Worm (Caenorhabditis elegans) whole organism, L4 larva: ENCODE measurements around the gene pnc-2.
A peak's percentile ranks its signal among the peaks of the same experiment; 100 is the strongest.

Source experiments
- F26F4.8 ChIP-seq: fragments of 200-800 bp; sonication (Bioruptor generic); conservative IDR thresholded peaks from 2 replicates; pipeline ENCODE4 v1.3.6; 2022; ENCODE audit warnings: missing genetic modification characterization, missing compliant biosample characterization
- F49E8.2 ChIP-seq: sonication (generic microtip); optimal IDR thresholded peaks from 2 replicates; lab custom pipeline; 2016; ENCODE audit warnings: missing compliant biosample characterization, mild to moderate bottlenecking, missing genetic modification characterization, borderline replicate concordance
- R02D3.7 ChIP-seq: fragments of 150-350 bp; sonication (generic microtip); optimal IDR thresholded peaks from 3 replicates; lab custom pipeline; 2014; ENCODE audit warnings: missing biosample characterization, missing genetic modification characterization
- Y48G9A.11 ChIP-seq: fragments of 200-800 bp; sonication (Bioruptor generic); IDR thresholded peaks from 2 replicates; pipeline ENCODE4 v1.3.6; 2022; ENCODE audit warnings: missing genetic modification reagents, missing genetic modification characterization, missing compliant biosample characterization
- Y75B8A.6 ChIP-seq: fragments of 200-800 bp; sonication (Bioruptor generic); IDR thresholded peaks from 2 replicates; pipeline ENCODE4 v1.3.6; 2022; ENCODE audit warnings: missing genetic modification reagents, missing genetic modification characterization, missing compliant biosample characterization
- ZK546.5 ChIP-seq, 2 experiments: sonication (generic microtip); optimal IDR thresholded peaks; 2 replicates each; lab custom pipeline; 2017; ENCODE audit warnings: missing biosample characterization in 2 of 2, missing genetic modification characterization in 2 of 2
- aha-1 ChIP-seq: fragments of 150-350 bp; peaks from one replicate; lab custom pipeline; 2014; ENCODE audit warnings: missing biosample characterization, missing genetic modification characterization
- ceh-82 ChIP-seq: sonication (generic microtip); optimal IDR thresholded peaks from 2 replicates; lab custom pipeline; 2017; ENCODE audit warnings: missing biosample characterization, missing genetic modification characterization
- ces-1 ChIP-seq: fragments of 150-350 bp; sonication (generic microtip); optimal IDR thresholded peaks from 4 replicates; lab custom pipeline; 2014; ENCODE audit warnings: missing biosample characterization, missing genetic modification reagents, missing genetic modification characterization
- cey-2 ChIP-seq: sonication (generic microtip); optimal IDR thresholded peaks from 3 replicates; lab custom pipeline; 2017; ENCODE audit warnings: missing genetic modification characterization, mild to moderate bottlenecking, missing compliant biosample characterization, antibody characterized with exemption, borderline replicate concordance; ENCODE audit not compliant: insufficient read depth
- daf-12 ChIP-seq: fragments of 150-350 bp; optimal IDR thresholded peaks from 2 replicates; lab custom pipeline; 2014; ENCODE audit warnings: missing biosample characterization, missing genetic modification reagents, missing genetic modification characterization
- daf-8 ChIP-seq: fragments of 200-800 bp; sonication (Bioruptor generic); IDR thresholded peaks from 2 replicates; pipeline ENCODE4 v1.3.6; 2022; ENCODE audit warnings: missing genetic modification characterization, missing compliant biosample characterization
- dpl-1 ChIP-seq: fragments of 150-350 bp; optimal IDR thresholded peaks from 2 replicates; lab custom pipeline; 2014; ENCODE audit warnings: missing biosample characterization, missing genetic modification reagents, missing genetic modification characterization
- hlh-11 ChIP-seq: fragments of 200-800 bp; sonication (Bioruptor generic); optimal IDR thresholded peaks from 2 replicates; lab custom pipeline; 2018; ENCODE audit warnings: mild to moderate bottlenecking, missing genetic modification characterization, missing compliant biosample characterization
- hmg-1.1 ChIP-seq: fragments of 200-800 bp; sonication (Bioruptor generic); IDR thresholded peaks from 2 replicates; pipeline ENCODE4 v1.3.6; 2022; ENCODE audit warnings: missing genetic modification reagents, missing genetic modification characterization, missing compliant biosample characterization
- jun-1 ChIP-seq: fragments of 150-350 bp; optimal IDR thresholded peaks from 2 replicates; lab custom pipeline; 2014; ENCODE audit warnings: missing biosample characterization, missing genetic modification reagents, missing genetic modification characterization
- lin-1 ChIP-seq: fragments of 200-800 bp; sonication (Bioruptor generic); IDR thresholded peaks from 2 replicates; pipeline ENCODE4 v1.3.6; 2022; ENCODE audit warnings: missing genetic modification reagents, missing genetic modification characterization, missing compliant biosample characterization
- lin-38 ChIP-seq: fragments of 200-800 bp; sonication (Bioruptor generic); IDR thresholded peaks from 2 replicates; pipeline ENCODE4 v1.3.6; 2022; ENCODE audit warnings: missing genetic modification reagents, missing genetic modification characterization, missing compliant biosample characterization
- lir-3 ChIP-seq: sonication (generic microtip); optimal IDR thresholded peaks from 2 replicates; lab custom pipeline; 2016; ENCODE audit warnings: mild to moderate bottlenecking, missing genetic modification characterization, missing compliant biosample characterization
- lsy-2 ChIP-seq, 2 experiments: fragments of 150-350 bp in 1 of 2; sonication (generic microtip) in 1 of 2; optimal IDR thresholded peaks; 2 replicates each; lab custom pipeline; 2014 to 2017; ENCODE audit warnings: missing biosample characterization in 2 of 2, missing genetic modification characterization in 2 of 2
- mdl-1 ChIP-seq, 2 experiments: fragments of 150-350 bp in 1 of 2; sonication (generic microtip) in 1 of 2; optimal IDR thresholded peaks; 2 replicates each; lab custom pipeline; 2014 to 2017; ENCODE audit warnings: missing biosample characterization in 2 of 2, missing genetic modification characterization in 2 of 2
- mep-1 ChIP-seq: fragments of 150-350 bp; sonication (generic microtip); optimal IDR thresholded peaks from 3 replicates; lab custom pipeline; 2014; ENCODE audit warnings: missing biosample characterization, missing genetic modification characterization
- mes-2 ChIP-seq: sonication (generic microtip); optimal IDR thresholded peaks from 2 replicates; lab custom pipeline; 2016; ENCODE audit warnings: missing genotype, mild to moderate bottlenecking, missing genetic modification characterization, missing compliant biosample characterization; ENCODE audit not compliant: poor library complexity, severe bottlenecking
- mxl-3 ChIP-seq: fragments of 200-800 bp; sonication (Bioruptor generic); optimal IDR thresholded peaks from 2 replicates; lab custom pipeline; 2018; ENCODE audit warnings: mild to moderate bottlenecking, missing genetic modification characterization, missing compliant biosample characterization
- nhr-11 ChIP-seq: fragments of 150-350 bp; optimal IDR thresholded peaks from 2 replicates; lab custom pipeline; 2014; ENCODE audit warnings: missing biosample characterization, missing genetic modification characterization
- nhr-76 ChIP-seq: fragments of 150-350 bp; optimal IDR thresholded peaks from 2 replicates; lab custom pipeline; 2014; ENCODE audit warnings: missing biosample characterization, missing genetic modification characterization
- sdz-12 ChIP-seq: fragments of 200-800 bp; sonication (Bioruptor generic); optimal IDR thresholded peaks from 2 replicates; lab custom pipeline; 2018; ENCODE audit warnings: mild to moderate bottlenecking, missing genetic modification characterization, missing compliant biosample characterization
- snpc-1.2 ChIP-seq: fragments of 200-800 bp; sonication (Bioruptor generic); IDR thresholded peaks from 2 replicates; pipeline ENCODE4 v1.3.6; 2022; ENCODE audit warnings: missing genetic modification reagents, missing genetic modification characterization, missing compliant biosample characterization
- snpc-4 ChIP-seq: fragments of 150-350 bp; optimal IDR thresholded peaks from 2 replicates; lab custom pipeline; 2014; ENCODE audit warnings: missing biosample characterization, missing genetic modification characterization
- unc-130 ChIP-seq: sonication (generic microtip); optimal IDR thresholded peaks from 2 replicates; lab custom pipeline; 2016; ENCODE audit warnings: missing genetic modification reagents, missing genetic modification characterization, missing compliant biosample characterization
- vab-7 ChIP-seq: fragments of 200-800 bp; sonication (Bioruptor generic); IDR thresholded peaks from 2 replicates; pipeline ENCODE4 v1.3.6; 2022; ENCODE audit warnings: missing genetic modification reagents, missing genetic modification characterization, missing compliant biosample characterization
- zip-11 ChIP-seq: fragments of 200-800 bp; sonication (Bioruptor generic); IDR thresholded peaks from 2 replicates; pipeline ENCODE4 v1.3.6; 2022; ENCODE audit warnings: missing genetic modification characterization, missing compliant biosample characterization
- zip-2 ChIP-seq: fragments of 150-350 bp; optimal IDR thresholded peaks from 2 replicates; lab custom pipeline; 2014; ENCODE audit warnings: missing biosample characterization, missing genetic modification characterization
- ztf-11 ChIP-seq: fragments of 150-350 bp; optimal IDR thresholded peaks from 2 replicates; lab custom pipeline; 2014; ENCODE audit warnings: missing biosample characterization, missing genetic modification characterization

pnc-2 gene

DNA sequence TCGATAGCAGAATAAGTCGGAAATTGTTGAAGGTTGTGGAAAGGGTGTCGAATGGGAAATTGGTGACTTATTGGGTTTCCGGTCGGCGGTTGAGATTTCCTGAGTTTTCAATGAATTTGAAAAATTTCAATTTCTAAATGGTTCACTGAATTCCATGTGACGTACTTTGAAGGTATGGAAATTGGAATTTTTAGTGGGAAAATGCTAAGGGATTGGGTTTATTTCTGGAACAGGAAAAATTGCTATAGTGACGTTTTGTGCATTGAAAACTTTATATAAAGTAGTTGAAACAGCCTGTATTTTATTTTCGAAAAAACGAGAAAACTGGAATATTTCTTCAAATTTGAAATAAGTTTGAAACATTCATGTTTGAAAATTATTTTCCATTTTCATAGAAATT lies at the start of gene pnc-2:
Gene pnc-2 (minus strand): TSS at position 101 of the 400 bp plus-strand sequence.
- TF ChIP-seq zip-11 (GFP tag; lab: Robert Waterston, UW) (no peak), ces-1 (GFP tag; lab: Kevin White, UChicago) (no peak), mxl-3 (GFP tag; lab: Kevin White, UChicago) (no peak), daf-8 (GFP tag; lab: Robert Waterston, UW) (no peak), ZK546.5 (tag; optimal IDR thresholded peaks at IDR 0.05; lab: Kevin White, UChicago) (no peak), snpc-4 (no peak), lir-3 (tag; lab: Kevin White, UChicago) (no peak), F26F4.8 (no peak), dpl-1 (no peak), nhr-11 (tag; lab: Kevin White, UChicago) (no peak), sdz-12 (GFP tag; lab: Kevin White, UChicago) (no peak)
- TF ChIP-seq, all 104 proteins: peak for 0

DNA sequence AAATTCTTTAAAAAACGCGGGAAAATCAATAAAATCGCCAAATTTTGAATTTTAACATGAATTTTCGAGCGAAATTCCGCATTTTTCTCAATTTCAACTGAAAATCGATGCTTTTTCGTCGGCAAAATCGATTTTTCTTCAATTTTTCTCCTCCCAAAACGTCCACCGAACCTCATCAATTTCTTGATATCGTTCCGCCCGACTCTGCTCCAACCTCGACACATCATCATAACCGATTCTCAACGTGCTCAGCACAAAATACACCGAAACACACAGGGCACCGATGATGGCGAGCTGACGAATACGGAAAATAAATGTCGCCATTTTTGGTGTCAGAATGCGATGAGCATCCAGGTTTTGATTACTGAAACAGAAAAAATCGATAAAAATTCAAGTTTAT lies 49.1 kb upstream of the pnc-2 start, which contains the start of gene Y41E3.1:
Gene Y41E3.1 (minus strand): TSS at position 324 of the 400 bp plus-strand sequence.
- no peak for TF ChIP-seq cey-2 (tag; lab: Kevin White, UChicago)
- TF ChIP-seq Y75B8A.6: no peak
- no peak for TF ChIP-seq zip-11 (GFP tag; lab: Robert Waterston, UW)
- peak; percentile 82 for TF ChIP-seq snpc-1.2 (GFP tag; lab: Robert Waterston, UW)
- TF ChIP-seq lin-38 (GFP tag; lab: Robert Waterston, UW): peak; percentile 53
- TF ChIP-seq dpl-1: no peak
- no peak for TF ChIP-seq nhr-76 (tag; lab: Kevin White, UChicago)
- TF ChIP-seq mep-1 (tag; lab: Kevin White, UChicago): no peak
- no peak for TF ChIP-seq F49E8.2
- TF ChIP-seq zip-2: no peak

DNA sequence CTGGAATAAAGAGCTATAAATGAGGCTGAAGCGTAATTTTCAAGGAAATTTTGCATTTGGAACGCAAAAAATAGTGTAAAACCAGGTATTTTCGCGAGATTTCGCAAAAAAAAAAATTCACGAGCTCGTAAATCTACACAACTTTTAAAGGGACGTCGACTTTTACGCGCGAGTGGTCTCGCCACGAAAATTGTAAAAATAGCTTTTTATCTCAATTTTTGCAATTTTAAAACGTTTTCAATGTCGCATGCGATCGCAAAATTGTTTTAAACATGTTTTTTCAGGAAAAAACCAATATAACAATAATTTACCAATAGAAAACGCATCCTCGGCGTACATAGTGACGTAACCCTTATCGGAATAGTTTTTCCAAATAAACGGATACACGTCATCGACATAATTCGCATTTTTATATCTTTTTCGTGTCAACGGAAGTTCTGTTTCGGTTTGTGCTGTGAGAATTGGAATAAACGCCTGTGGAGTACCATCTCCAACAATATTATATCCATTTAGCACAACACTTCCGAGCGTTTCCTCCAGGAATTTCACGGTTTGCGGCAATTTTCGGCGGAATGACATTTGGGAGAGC lies 47.3 kb upstream of the pnc-2 start:
- TF ChIP-seq ztf-11 (no peak), aha-1 (peak; percentile 75), dpl-1 (peak; percentile 22), lin-38 (GFP tag; lab: Robert Waterston, UW) (peak; percentile 77), R02D3.7 (tag; lab: Kevin White, UChicago) (peak; percentile 64), ceh-82 (no peak), mes-2 (tag; lab: Kevin White, UChicago) (peak; percentile 51), hlh-11 (tag; lab: Kevin White, UChicago) (no peak), cey-2 (tag; lab: Kevin White, UChicago) (no peak), mxl-3 (GFP tag; lab: Kevin White, UChicago) (no peak), vab-7 (no peak), jun-1 (tag; lab: Kevin White, UChicago) (no peak), mdl-1 (tag; optimal IDR thresholded peaks at IDR 0.05; lab: Kevin White, UChicago) (no peak), Y48G9A.11 (0 out of 2 replicates have a peak, but pooled peaks have one; percentile 8), hmg-1.1 (GFP tag; lab: Robert Waterston, UW) (no peak), snpc-1.2 (GFP tag; lab: Robert Waterston, UW) (peak; percentile 95), unc-130 (GFP tag; lab: Kevin White, UChicago) (peak; percentile 32), lin-1 (no peak)
- TF ChIP-seq, all 104 proteins: peak for 8

DNA sequence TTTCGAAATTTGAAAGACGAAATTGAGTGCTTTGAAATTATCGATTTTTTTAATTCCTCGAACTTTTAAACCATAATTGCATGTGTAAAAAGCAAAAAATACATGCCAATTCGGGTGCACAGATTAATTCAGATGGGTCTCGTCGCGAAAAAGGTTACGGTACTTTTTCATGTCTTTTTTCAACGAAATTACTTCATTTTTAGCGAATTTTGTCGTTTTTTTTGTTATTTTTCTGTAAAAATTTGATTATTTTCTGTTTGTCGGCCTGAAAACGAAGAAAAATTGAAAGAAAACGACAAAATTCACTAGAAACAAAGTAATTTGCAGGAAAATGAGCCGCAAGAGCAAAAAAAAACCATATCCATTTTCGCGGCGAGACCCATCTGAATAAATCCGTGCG lies 45.4 kb upstream of the pnc-2 start:
- peak in 1 of 2 experiments; percentile 55 for TF ChIP-seq lsy-2 (tag; optimal IDR thresholded peaks at IDR 0.05; lab: Kevin White, UChicago)
- TF ChIP-seq daf-12: no peak
- TF ChIP-seq, all 104 proteins: peak for 1
